Worm (Caenorhabditis elegans): Measurements from ENCODE around the gene F31E3.2.
A peak's percentile ranks its signal among the peaks of the same experiment; 100 is the strongest.

The F31E3.2 gene

ce11 chrIII:6958674-6959241, 15.0 kb upstream of the F31E3.2 start:
- TF ChIP-seq ceh-28 (tag; optimal IDR thresholded peaks at IDR 0.05), result no peak
- TF ChIP-seq aly-2 (tag; optimal IDR thresholded peaks at IDR 0.05), result peak; percentile 26

- TF ChIP-seq nhr-28 (tag; optimal IDR thresholded peaks at IDR 0.05), result no peak
- TF ChIP-seq fkh-2 (tag; optimal IDR thresholded peaks at IDR 0.05), result no peak
- TF ChIP-seq ceh-28 (tag; optimal IDR thresholded peaks at IDR 0.05), result no peak
- no peak for TF ChIP-seq fos-1 (tag; optimal IDR thresholded peaks at IDR 0.05)
- TF ChIP-seq mdl-1 (tag; optimal IDR thresholded peaks at IDR 0.05), result no peak
- TF ChIP-seq aly-2 (tag; optimal IDR thresholded peaks at IDR 0.05), result no peak
- peak; percentile 25 for TF ChIP-seq egl-5 (tag; optimal IDR thresholded peaks at IDR 0.05)
- TF ChIP-seq lin-15B (tag; optimal IDR thresholded peaks at IDR 0.05), result peak; percentile 46
- TF ChIP-seq ama-1 (optimal IDR thresholded peaks at IDR 0.05), result peak; percentile 40
- TF ChIP-seq sea-2 (GFP tag; optimal IDR thresholded peaks at IDR 0.05), result no peak
- TF ChIP-seq nhr-43 (tag; optimal IDR thresholded peaks at IDR 0.05; ENCODE audit: poor library complexity, severe bottlenecking), result no peak
- TF ChIP-seq lin-39 (tag; optimal IDR thresholded peaks at IDR 0.05), result no peak
- TF ChIP-seq ceh-82 (tag; optimal IDR thresholded peaks at IDR 0.05), result no peak
- TF ChIP-seq nfya-1 (tag; optimal IDR thresholded peaks at IDR 0.05; ENCODE audit: insufficient read depth), result peak; percentile 81
- TF ChIP-seq nhr-76 (tag; optimal IDR thresholded peaks at IDR 0.05), result no peak
- peak; percentile 12 for TF ChIP-seq nhr-23 (tag; optimal IDR thresholded peaks at IDR 0.05)
- peak; percentile 95 for TF ChIP-seq skn-1 (tag; optimal IDR thresholded peaks at IDR 0.05)
- TF ChIP-seq pha-4 (tag; optimal IDR thresholded peaks at IDR 0.05), result peak; percentile 81
- no peak for TF ChIP-seq lsy-12 (tag; optimal IDR thresholded peaks at IDR 0.05)
- TF ChIP-seq nhr-25 (tag; optimal IDR thresholded peaks at IDR 0.05), result no peak
- TF ChIP-seq ztf-4 (tag; optimal IDR thresholded peaks at IDR 0.05), result no peak
- no peak for TF ChIP-seq eor-1 (tag; optimal IDR thresholded peaks at IDR 0.05)
- no peak for TF ChIP-seq nhr-12 (tag; optimal IDR thresholded peaks at IDR 0.05)
- peak; percentile 41 for TF ChIP-seq hmg-11 (tag; optimal IDR thresholded peaks at IDR 0.05)
- TF ChIP-seq elt-2 (tag; optimal IDR thresholded peaks at IDR 0.05), result peak; percentile 13
- TF ChIP-seq nhr-11 (tag; optimal IDR thresholded peaks at IDR 0.05), result no peak
- no peak for TF ChIP-seq R02D3.7 (tag; optimal IDR thresholded peaks at IDR 0.05)
These were observed 12.6 kb upstream of the F31E3.2 start for ce11 chrIII:6961167-6961566.

DNA sequence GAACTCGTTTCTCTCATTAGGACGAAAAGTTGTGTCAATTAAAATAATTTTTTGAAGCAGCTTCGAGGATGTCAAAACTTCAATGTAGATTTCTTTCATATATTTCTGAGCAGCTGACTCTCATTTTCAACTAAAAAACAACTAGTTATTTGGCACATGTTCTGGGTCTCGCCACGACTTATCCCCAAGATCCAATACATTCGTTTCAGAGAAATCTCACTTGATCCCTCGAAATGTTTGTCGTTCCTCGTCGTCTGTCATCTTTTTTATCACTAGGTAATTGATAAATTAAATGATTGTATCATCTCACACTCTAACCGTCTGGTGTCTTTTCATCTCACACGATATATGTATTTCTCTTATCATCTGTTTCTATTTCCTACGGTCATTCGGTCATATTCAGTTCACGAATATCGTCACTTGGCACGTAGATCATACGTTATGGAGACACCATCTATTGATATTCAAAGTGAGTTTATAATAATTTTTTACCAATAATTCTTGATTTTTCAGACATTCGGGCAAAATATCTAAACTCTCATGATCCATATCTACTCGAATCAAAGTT, 11.8 kb upstream of the F31E3.2 start, which contains the start of the genes rpn-6.1 and F57B9.1:
Gene rpn-6.1, minus strand, starts transcription at position 65 of the 568 bp plus-strand sequence.
Gene F57B9.1, plus strand, starts transcription at position 154 of the 568 bp plus-strand sequence.
- TF ChIP-seq mml-1 (tag; optimal IDR thresholded peaks at IDR 0.05), result no peak
- TF ChIP-seq hmg-11 (tag; optimal IDR thresholded peaks at IDR 0.05), result no peak
- TF ChIP-seq nhr-43 (tag; optimal IDR thresholded peaks at IDR 0.05; ENCODE audit: poor library complexity, severe bottlenecking), result no peak
- TF ChIP-seq ztf-4 (tag; optimal IDR thresholded peaks at IDR 0.05), result no peak
- TF ChIP-seq egl-5 (tag; optimal IDR thresholded peaks at IDR 0.05), result peak; percentile 55
- no peak for TF ChIP-seq sea-2 (GFP tag; optimal IDR thresholded peaks at IDR 0.05)
- TF ChIP-seq tbx-2 (tag; optimal IDR thresholded peaks at IDR 0.05), result no peak
- TF ChIP-seq nfya-1 (tag; optimal IDR thresholded peaks at IDR 0.05; ENCODE audit: insufficient read depth), result peak; percentile 21
- TF ChIP-seq daf-12 (tag; optimal IDR thresholded peaks at IDR 0.05), result no peak
- TF ChIP-seq zag-1 (tag; optimal IDR thresholded peaks at IDR 0.05), result no peak
- TF ChIP-seq elt-3 (tag; optimal IDR thresholded peaks at IDR 0.05), result no peak
- TF ChIP-seq elt-2 (tag; optimal IDR thresholded peaks at IDR 0.05), result peak; percentile 59
- TF ChIP-seq lin-15B (tag; optimal IDR thresholded peaks at IDR 0.05), result no peak
- TF ChIP-seq pqm-1 (tag; optimal IDR thresholded peaks at IDR 0.05), result peak; percentile 13
- TF ChIP-seq skn-1 (tag; optimal IDR thresholded peaks at IDR 0.05), result no peak
- no peak for TF ChIP-seq nhr-67 (tag; optimal IDR thresholded peaks at IDR 0.05)

ce11 chrIII:6968080-6968639, 5.6 kb upstream of the F31E3.2 start, which contains the start of gene panl-2:
Gene panl-2 (minus strand): TSS chrIII:6968130.
- peak; percentile 55 for TF ChIP-seq nfya-1 (tag; optimal IDR thresholded peaks at IDR 0.05; ENCODE audit: insufficient read depth)
- no peak for TF ChIP-seq lin-39 (tag; optimal IDR thresholded peaks at IDR 0.05)
- TF ChIP-seq skn-1 (tag; optimal IDR thresholded peaks at IDR 0.05), result peak; percentile 52
- TF ChIP-seq pha-4 (tag; optimal IDR thresholded peaks at IDR 0.05), result peak; percentile 78
- peak; percentile 11 for TF ChIP-seq hmg-11 (tag; optimal IDR thresholded peaks at IDR 0.05)
- TF ChIP-seq nhr-23 (tag; optimal IDR thresholded peaks at IDR 0.05), result peak; percentile 12
- TF ChIP-seq ama-1 (optimal IDR thresholded peaks at IDR 0.05), result no peak
- peak; percentile 90 for TF ChIP-seq R02D3.7 (tag; optimal IDR thresholded peaks at IDR 0.05)
- no peak for TF ChIP-seq fkh-2 (tag; optimal IDR thresholded peaks at IDR 0.05)
- TF ChIP-seq fos-1 (tag; optimal IDR thresholded peaks at IDR 0.05), result no peak
- peak; percentile 49 for TF ChIP-seq lin-15B (tag; optimal IDR thresholded peaks at IDR 0.05)
